Fruit fly (Drosophila melanogaster) whole organism, embryonic: ENCODE results near the gene CG7781.

Experiments used
- CG10979 ChIP-seq: fragments of 200-800 bp; sonication (Bioruptor generic); optimal IDR thresholded peaks from 2 replicates; lab custom pipeline; 2018; ENCODE audit warnings: missing biosample characterization, mild to moderate bottlenecking, missing genetic modification characterization, moderate library complexity
- CG12942 ChIP-seq: fragments of 200-800 bp; sonication (Bioruptor generic); optimal IDR thresholded peaks from 3 replicates; lab custom pipeline; 2016; ENCODE audit warnings: missing biosample characterization, missing genetic modification characterization
- CG13123 ChIP-seq: fragments of 200-800 bp; sonication (Bioruptor generic); optimal IDR thresholded peaks from 2 replicates; lab custom pipeline; 2016; ENCODE audit warnings: missing biosample characterization, missing genetic modification characterization
- CG15011 ChIP-seq: fragments of 200-800 bp; sonication (Bioruptor generic); optimal IDR thresholded peaks from 3 replicates; lab custom pipeline; 2018; ENCODE audit warnings: missing biosample characterization, mild to moderate bottlenecking, missing genetic modification characterization
- CG15073 ChIP-seq: fragments of 200-800 bp; sonication (Bioruptor generic); optimal IDR thresholded peaks from 2 replicates; lab custom pipeline; 2016; ENCODE audit warnings: missing biosample characterization, missing genetic modification characterization
- CG1603 ChIP-seq: fragments of 200-800 bp; sonication (Bioruptor generic); optimal IDR thresholded peaks from 2 replicates; lab custom pipeline; 2019; ENCODE audit warnings: missing biosample characterization, mild to moderate bottlenecking, missing genetic modification characterization, moderate library complexity
- CG16863 ChIP-seq: fragments of 200-800 bp; sonication (Bioruptor generic); optimal IDR thresholded peaks from 3 replicates; lab custom pipeline; 2016; ENCODE audit warnings: missing biosample characterization, missing genetic modification characterization
- CG17361 ChIP-seq: fragments of 200-800 bp; sonication (Bioruptor generic); IDR thresholded peaks from 3 replicates; pipeline ENCODE4 v1.3.6; 2022; ENCODE audit warnings: missing biosample characterization, missing genetic modification characterization
- CG17802 ChIP-seq: fragments of 200-800 bp; sonication (Bioruptor generic); optimal IDR thresholded peaks from 2 replicates; lab custom pipeline; 2018; ENCODE audit warnings: missing biosample characterization, mild to moderate bottlenecking, missing genetic modification characterization, moderate library complexity
- CG18262 ChIP-seq: fragments of 200-800 bp; optimal IDR thresholded peaks from 3 replicates; lab custom pipeline; 2019; ENCODE audit warnings: missing biosample characterization, mild to moderate bottlenecking, missing genetic modification characterization, moderate library complexity
- CG30403 ChIP-seq: fragments of 200-800 bp; sonication (Bioruptor generic); optimal IDR thresholded peaks from 3 replicates; lab custom pipeline; 2016; ENCODE audit warnings: missing biosample characterization, missing genetic modification characterization
- CG31365 ChIP-seq: fragments of 200-800 bp; sonication (Bioruptor generic); optimal IDR thresholded peaks from 2 replicates; lab custom pipeline; 2018; ENCODE audit warnings: missing biosample characterization, mild to moderate bottlenecking, missing genetic modification characterization
- CG3281 ChIP-seq: fragments of 200-800 bp; sonication (Bioruptor generic); optimal IDR thresholded peaks from 3 replicates; lab custom pipeline; 2017; ENCODE audit warnings: missing biosample characterization, mild to moderate bottlenecking, missing genetic modification characterization
- CG33557 ChIP-seq: fragments of 200-800 bp; sonication (Bioruptor generic); optimal IDR thresholded peaks from 2 replicates; lab custom pipeline; 2019; ENCODE audit warnings: missing biosample characterization, mild to moderate bottlenecking, missing genetic modification characterization, moderate library complexity
- CG5180 ChIP-seq: fragments of 200-800 bp; sonication (Bioruptor generic); optimal IDR thresholded peaks from 3 replicates; lab custom pipeline; 2017; ENCODE audit warnings: missing biosample characterization, missing genetic modification characterization, mild to moderate bottlenecking, moderate library complexity, missing genetic modification reagents
- CG7839 ChIP-seq: fragments of 200-800 bp; sonication (Bioruptor generic); optimal IDR thresholded peaks from 3 replicates; lab custom pipeline; 2018; ENCODE audit warnings: missing biosample characterization, mild to moderate bottlenecking, missing genetic modification characterization, moderate library complexity
- CG9797 ChIP-seq: fragments of 200-800 bp; sonication (Bioruptor generic); optimal IDR thresholded peaks from 3 replicates; lab custom pipeline; 2018; ENCODE audit warnings: missing biosample characterization, mild to moderate bottlenecking, missing genetic modification characterization
- D ChIP-seq, 2 experiments: fragments of 200-800 bp in 1 of 2; fragments of >200 bp in 1 of 2; sonication (Bioruptor generic) in 1 of 2; optimal IDR thresholded peaks; 2 replicates in 1 of 2; 3 replicates in 1 of 2; lab custom pipeline; 2017; ENCODE audit warnings: mild to moderate bottlenecking in 1 of 2, missing biosample characterization in 1 of 2, missing genetic modification characterization in 1 of 2, missing genetic modification reagents in 1 of 2
- Dll ChIP-seq: fragments of 200-800 bp; sonication (Bioruptor generic); IDR thresholded peaks from 4 replicates; pipeline ENCODE4 v1.3.6; 2022; ENCODE audit warnings: missing biosample characterization, missing genetic modification characterization; ENCODE audit not compliant: partially characterized antibody
- Gug ChIP-seq: fragments of 200-800 bp; sonication (Bioruptor generic); IDR thresholded peaks from 4 replicates; pipeline ENCODE4 v1.3.6; 2022; ENCODE audit warnings: missing biosample characterization, missing genetic modification characterization
- HHEX ChIP-seq: fragments of 200-800 bp; sonication (Bioruptor generic); optimal IDR thresholded peaks from 3 replicates; lab custom pipeline; 2017; ENCODE audit warnings: missing biosample characterization, mild to moderate bottlenecking, missing genetic modification characterization, missing genetic modification reagents
- MESR4 ChIP-seq: fragments of 200-800 bp; sonication (Bioruptor generic); optimal IDR thresholded peaks from 2 replicates; lab custom pipeline; 2018; ENCODE audit warnings: missing biosample characterization, mild to moderate bottlenecking, missing genetic modification characterization, moderate library complexity
- Neu2 ChIP-seq: fragments of 200-800 bp; sonication (Bioruptor generic); optimal IDR thresholded peaks from 3 replicates; lab custom pipeline; 2016; ENCODE audit warnings: missing biosample characterization, missing genetic modification characterization, borderline replicate concordance
- Usf ChIP-seq: fragments of 200-800 bp; sonication (Bioruptor generic); optimal IDR thresholded peaks from 2 replicates; lab custom pipeline; 2017; ENCODE audit warnings: missing genotype, missing biosample characterization, missing genetic modification characterization
- ato ChIP-seq: fragments of 200-800 bp; sonication (Bioruptor generic); IDR thresholded peaks from 2 replicates; pipeline ENCODE4 v1.3.6; 2022; ENCODE audit warnings: missing biosample characterization, missing genetic modification characterization; ENCODE audit not compliant: partially characterized antibody
- bigmax ChIP-seq: fragments of 200-800 bp; sonication (Bioruptor generic); optimal IDR thresholded peaks from 2 replicates; lab custom pipeline; 2018; ENCODE audit warnings: missing biosample characterization, mild to moderate bottlenecking, missing genetic modification characterization
- crol ChIP-seq: fragments of 200-800 bp; sonication (Bioruptor generic); IDR thresholded peaks from 2 replicates; pipeline ENCODE4 v1.3.6; 2022; ENCODE audit warnings: missing biosample characterization, missing genetic modification characterization
- dan ChIP-seq: fragments of 200-800 bp; sonication (Bioruptor generic); IDR thresholded peaks from 2 replicates; pipeline ENCODE4 v1.3.6; 2022; ENCODE audit warnings: missing biosample characterization, missing genetic modification characterization
- disco-r ChIP-seq: fragments of 200-800 bp; sonication (Bioruptor generic); optimal IDR thresholded peaks from 2 replicates; lab custom pipeline; 2016; ENCODE audit warnings: missing biosample characterization, missing genetic modification characterization
- dm ChIP-seq: fragments of 200-800 bp; sonication (Bioruptor generic); optimal IDR thresholded peaks from 3 replicates; lab custom pipeline; 2016; ENCODE audit warnings: missing biosample characterization, missing genetic modification characterization
- eve ChIP-seq, 2 experiments: fragments of >200 bp; optimal IDR thresholded peaks; 2 replicates each; lab custom pipeline; 2017; ENCODE audit warnings: missing biosample characterization in 2 of 2, missing genetic modification characterization in 2 of 2
- fd96Cb ChIP-seq: fragments of 200-800 bp; sonication (Bioruptor generic); optimal IDR thresholded peaks from 2 replicates; lab custom pipeline; 2018; ENCODE audit warnings: missing biosample characterization, mild to moderate bottlenecking, missing genetic modification characterization, moderate library complexity
- gem ChIP-seq: fragments of 200-800 bp; sonication (Bioruptor generic); optimal IDR thresholded peaks from 2 replicates; lab custom pipeline; 2019; ENCODE audit warnings: missing biosample characterization, mild to moderate bottlenecking, missing genetic modification characterization, moderate library complexity
- otp ChIP-seq: fragments of 200-800 bp; sonication (Bioruptor generic); IDR thresholded peaks from 3 replicates; pipeline ENCODE4, ENCODE4 v1.3.6; 2022; ENCODE audit warnings: missing biosample characterization, missing genetic modification characterization
- pb ChIP-seq: fragments of 200-800 bp; sonication (Bioruptor generic); optimal IDR thresholded peaks from 3 replicates; lab custom pipeline; 2016; ENCODE audit warnings: missing biosample characterization, missing genetic modification characterization
- pho ChIP-seq: fragments of 200-800 bp; sonication (Bioruptor generic); optimal IDR thresholded peaks from 2 replicates; lab custom pipeline; 2016; ENCODE audit warnings: missing biosample characterization, missing genetic modification characterization
- phol ChIP-seq: fragments of 200-800 bp; sonication (Bioruptor generic); optimal IDR thresholded peaks from 3 replicates; lab custom pipeline; 2018; ENCODE audit warnings: missing biosample characterization, mild to moderate bottlenecking, missing genetic modification characterization, moderate library complexity
- pum ChIP-seq: fragments of 200-800 bp; sonication (Bioruptor generic); optimal IDR thresholded peaks from 2 replicates; lab custom pipeline; 2016; ENCODE audit warnings: missing biosample characterization, missing genetic modification characterization
- scrt ChIP-seq: fragments of 200-800 bp; sonication (Bioruptor generic); optimal IDR thresholded peaks from 2 replicates; lab custom pipeline; 2018; ENCODE audit warnings: missing biosample characterization, mild to moderate bottlenecking, missing genetic modification characterization, moderate library complexity
- sens-2 ChIP-seq: fragments of 200-800 bp; sonication (Bioruptor generic); IDR thresholded peaks from 2 replicates; pipeline ENCODE4 v1.3.6; 2022; ENCODE audit warnings: missing biosample characterization, missing genetic modification characterization
- seq ChIP-seq: fragments of 200-800 bp; sonication (Bioruptor generic); IDR thresholded peaks from 2 replicates; pipeline ENCODE4 v1.3.6; 2022; ENCODE audit warnings: missing biosample characterization, missing genetic modification characterization
- shn ChIP-seq: fragments of 200-800 bp; sonication (Bioruptor generic); optimal IDR thresholded peaks from 3 replicates; lab custom pipeline; 2016; ENCODE audit warnings: missing biosample characterization, missing genetic modification characterization
- slbo ChIP-seq: fragments of 200-800 bp; sonication (Bioruptor generic); IDR thresholded peaks from 2 replicates; pipeline ENCODE4 v1.3.6; 2022; ENCODE audit warnings: missing biosample characterization, missing genetic modification characterization
- so ChIP-seq: fragments of 200-800 bp; sonication (Bioruptor generic); IDR thresholded peaks from 3 replicates; pipeline ENCODE4 v1.3.6; 2022; ENCODE audit warnings: missing biosample characterization, missing genetic modification characterization
- ssp ChIP-seq: fragments of 200-800 bp; sonication (Bioruptor generic); IDR thresholded peaks from 2 replicates; pipeline ENCODE4 v1.3.6; 2022; ENCODE audit warnings: missing biosample characterization, missing genetic modification characterization
- tin ChIP-seq: fragments of 200-800 bp; sonication (Bioruptor generic); optimal IDR thresholded peaks from 3 replicates; lab custom pipeline; 2016; ENCODE audit warnings: missing biosample characterization, missing genetic modification characterization
- ttk ChIP-seq: fragments of 200-800 bp; sonication (Bioruptor generic); IDR thresholded peaks from 2 replicates; pipeline ENCODE4 v2.1.2; 2022; ENCODE audit warnings: missing biosample characterization, missing genetic modification characterization
- twi ChIP-seq: fragments of 200-800 bp; optimal IDR thresholded peaks from 2 replicates; lab custom pipeline; 2019; ENCODE audit warnings: missing biosample characterization, mild to moderate bottlenecking, missing genetic modification characterization, moderate library complexity
- zfh1 ChIP-seq: fragments of 200-800 bp; sonication (Bioruptor generic); IDR thresholded peaks from 3 replicates; pipeline ENCODE4 v1.3.6; 2022; ENCODE audit warnings: missing biosample characterization, missing genetic modification characterization

The CG7781 gene

dm6 chr2L:8279400-8280065, 45.7 kb downstream of the CG7781 start (continued):
- peak; percentile 49 for TF ChIP-seq HHEX (GFP tag; lab: Kevin White, UChicago)
- peak; percentile 63 for TF ChIP-seq CG16863 (GFP tag; lab: Kevin White, UChicago)
- peak; percentile 78 for TF ChIP-seq CG1603 (tag; lab: Kevin White, UChicago)
- TF ChIP-seq MESR4 (GFP tag; lab: Kevin White, UChicago), result no peak
- no peak for TF ChIP-seq ato (GFP tag; lab: Robert Waterston, UW)
- no peak for TF ChIP-seq CG3281
- peak; percentile 67 for TF ChIP-seq tin (GFP tag; lab: Kevin White, UChicago)
- no peak for TF ChIP-seq pb
- peak; percentile 90 for TF ChIP-seq CG10979 (tag; lab: Kevin White, UChicago)
- TF ChIP-seq CG31365 (tag; lab: Kevin White, UChicago), result no peak
- TF ChIP-seq CG7839 (tag; lab: Kevin White, UChicago), result peak; percentile 74
- peak; percentile 32; the same call in 1 of the 2 replicates for TF ChIP-seq crol (GFP tag; lab: Robert Waterston, UW)
- peak; percentile 71 for TF ChIP-seq pum (GFP tag; lab: Kevin White, UChicago)
- TF ChIP-seq CG5180 (GFP tag; lab: Kevin White, UChicago), result no peak
- TF ChIP-seq Dll (GFP tag; lab: Robert Waterston, UW), result no peak
- TF ChIP-seq eve (GFP tag; optimal IDR thresholded peaks at IDR 0.05; lab: Kevin White, UChicago), result peak in 1 of 2 experiments; percentile 58
- TF ChIP-seq CG15011 (GFP tag; lab: Kevin White, UChicago), result no peak
- TF ChIP-seq otp (GFP tag; lab: Robert Waterston, UW), result peak; percentile 80; the same call in 2 of the 3 replicates
- TF ChIP-seq zfh1, result peak; percentile 86
- peak; percentile 24 for TF ChIP-seq CG12942 (GFP tag; lab: Kevin White, UChicago)
- no peak for TF ChIP-seq sens-2 (GFP tag; lab: Robert Waterston, UW)
- no peak for TF ChIP-seq Neu2
- peak; percentile 30 for TF ChIP-seq CG13123
- peak; percentile 17 for TF ChIP-seq disco-r
- peak; percentile 88 for TF ChIP-seq CG33557 (GFP tag; lab: Kevin White, UChicago)
- peak; percentile 33 for TF ChIP-seq CG17802 (tag; lab: Kevin White, UChicago)
- TF ChIP-seq CG30403 (GFP tag; lab: Kevin White, UChicago), result peak; percentile 62
- TF ChIP-seq slbo (GFP tag; lab: Robert Waterston, UW), result peak; percentile 36
- peak; percentile 89 for TF ChIP-seq CG18262
- no peak for TF ChIP-seq shn (GFP tag; lab: Kevin White, UChicago)
- peak; percentile 79 for TF ChIP-seq CG17361
- TF ChIP-seq ssp (GFP tag; lab: Robert Waterston, UW), result peak; percentile 41
- TF ChIP-seq dm (GFP tag; lab: Kevin White, UChicago), result peak; percentile 16
- TF ChIP-seq seq, result no peak
- no peak for TF ChIP-seq D (optimal IDR thresholded peaks at IDR 0.05; lab: Kevin White, UChicago)
- peak; percentile 73 for TF ChIP-seq D (GFP tag; optimal IDR thresholded peaks at IDR 0.05; lab: Kevin White, UChicago)
- TF ChIP-seq pho, result no peak
- peak; percentile 29 for TF ChIP-seq Usf (GFP tag; lab: Kevin White, UChicago)
- TF ChIP-seq CG9797 (GFP tag; lab: Kevin White, UChicago), result no peak
- TF ChIP-seq phol (tag; lab: Kevin White, UChicago), result peak; percentile 82
- no peak for TF ChIP-seq CG15073
- TF ChIP-seq dan (GFP tag; lab: Robert Waterston, UW), result peak; percentile 40; the same call in 1 of the 2 replicates
- TF ChIP-seq gem (tag; lab: Kevin White, UChicago), result peak; percentile 85
- peak; percentile 68 for TF ChIP-seq twi (tag; lab: Kevin White, UChicago)
- 0 out of 2 replicates have a peak, but pooled peaks have one; percentile 15 for TF ChIP-seq ttk (GFP tag; lab: Robert Waterston, UW)
- TF ChIP-seq Gug (GFP tag; lab: Robert Waterston, UW), result peak; percentile 46; the same call in 1 of the 4 replicates
- peak; percentile 69 for TF ChIP-seq fd96Cb (tag; lab: Kevin White, UChicago)
- peak; percentile 12 for TF ChIP-seq scrt (GFP tag; lab: Kevin White, UChicago)
- no peak for TF ChIP-seq bigmax
- 0 out of 3 replicates have a peak, but pooled peaks have one; percentile 34 for TF ChIP-seq so (GFP tag; lab: Robert Waterston, UW)
